Worm (Caenorhabditis elegans) whole organism, mixed stage, embryonic: ENCODE results near the gene suex-2.
A peak's percentile ranks its signal among the peaks of the same experiment; 100 is the strongest.

Source experiments
- M03D4.4 ChIP-seq: sonication (generic microtip); optimal IDR thresholded peaks from 2 replicates; lab custom pipeline; 2017; ENCODE audit warnings: mild to moderate bottlenecking, missing genetic modification characterization, missing compliant biosample characterization
- bed-3 ChIP-seq: fragments of 200-800 bp; sonication (Bioruptor generic); optimal IDR thresholded peaks from 3 replicates; lab custom pipeline; 2018; ENCODE audit warnings: mild to moderate bottlenecking, missing genetic modification characterization, moderate library complexity, missing compliant biosample characterization
- blmp-1 ChIP-seq: fragments of 150-350 bp; optimal IDR thresholded peaks from 2 replicates; lab custom pipeline; 2014; ENCODE audit warnings: missing biosample characterization, missing genetic modification characterization
- ceh-39 ChIP-seq: fragments of 150-350 bp; optimal IDR thresholded peaks from 2 replicates; lab custom pipeline; 2014; ENCODE audit warnings: missing biosample characterization, missing genetic modification characterization
- ceh-43 ChIP-seq: fragments of 200-800 bp; sonication (Bioruptor generic); optimal IDR thresholded peaks from 2 replicates; lab custom pipeline; 2018; ENCODE audit warnings: mild to moderate bottlenecking, missing genetic modification characterization, moderate library complexity, missing compliant biosample characterization
- ceh-83 ChIP-seq: fragments of 200-800 bp; sonication (Bioruptor generic); optimal IDR thresholded peaks from 2 replicates; lab custom pipeline; 2018; ENCODE audit warnings: mild to moderate bottlenecking, missing genetic modification characterization, missing compliant biosample characterization
- ces-1 ChIP-seq: fragments of 150-350 bp; optimal IDR thresholded peaks from 2 replicates; lab custom pipeline; 2014; ENCODE audit warnings: missing biosample characterization, missing genetic modification reagents, missing genetic modification characterization
- cnd-1 ChIP-seq: fragments of 200-800 bp; sonication (Bioruptor generic); optimal IDR thresholded peaks from 2 replicates; lab custom pipeline; 2018; ENCODE audit warnings: mild to moderate bottlenecking, missing genetic modification characterization, missing compliant biosample characterization
- drap-1 ChIP-seq: fragments of 200-800 bp; sonication (Bioruptor generic); optimal IDR thresholded peaks from 3 replicates; lab custom pipeline; 2018; ENCODE audit warnings: mild to moderate bottlenecking, missing genetic modification characterization, missing compliant biosample characterization
- elt-1 ChIP-seq: sonication (generic microtip); optimal IDR thresholded peaks from 2 replicates; lab custom pipeline; 2017; ENCODE audit warnings: missing genetic modification characterization, mild to moderate bottlenecking, missing compliant biosample characterization, antibody characterized with exemption, moderate library complexity, borderline replicate concordance; ENCODE audit not compliant: insufficient read depth
- elt-3 ChIP-seq: fragments of 150-350 bp; optimal IDR thresholded peaks from 2 replicates; lab custom pipeline; 2014; ENCODE audit warnings: missing biosample characterization, missing genetic modification characterization
- flh-1 ChIP-seq: fragments of 200-800 bp; sonication (Bioruptor generic); optimal IDR thresholded peaks from 2 replicates; lab custom pipeline; 2018; ENCODE audit warnings: mild to moderate bottlenecking, missing genetic modification characterization, moderate library complexity, missing compliant biosample characterization
- ham-2 ChIP-seq: fragments of 200-800 bp; sonication (Bioruptor generic); optimal IDR thresholded peaks from 2 replicates; lab custom pipeline; 2018; ENCODE audit warnings: mild to moderate bottlenecking, missing genetic modification characterization, missing compliant biosample characterization
- hlh-1 ChIP-seq: fragments of 150-350 bp; optimal IDR thresholded peaks from 2 replicates; lab custom pipeline; 2014; ENCODE audit warnings: missing biosample characterization, missing genetic modification reagents, missing genetic modification characterization
- lin-13 ChIP-seq: fragments of 150-350 bp; optimal IDR thresholded peaks from 2 replicates; lab custom pipeline; 2014; ENCODE audit warnings: missing biosample characterization, missing genetic modification characterization
- lin-32 ChIP-seq: fragments of 200-800 bp; sonication (Bioruptor generic); optimal IDR thresholded peaks from 2 replicates; lab custom pipeline; 2018; ENCODE audit warnings: mild to moderate bottlenecking, missing genetic modification characterization, missing compliant biosample characterization
- lsy-2 ChIP-seq: fragments of 150-350 bp; optimal IDR thresholded peaks from 2 replicates; lab custom pipeline; 2014; ENCODE audit warnings: missing biosample characterization, missing genetic modification characterization
- mab-5 ChIP-seq: fragments of 150-350 bp; optimal IDR thresholded peaks from 2 replicates; lab custom pipeline; 2014; ENCODE audit warnings: missing biosample characterization, missing genetic modification characterization
- mep-1 ChIP-seq: fragments of 150-350 bp; optimal IDR thresholded peaks from 2 replicates; lab custom pipeline; 2017; ENCODE audit warnings: missing biosample characterization, missing genetic modification reagents, missing genetic modification characterization, inconsistent platforms
- mls-2 ChIP-seq: sonication (generic microtip); optimal IDR thresholded peaks from 2 replicates; lab custom pipeline; 2016; ENCODE audit warnings: mild to moderate bottlenecking, missing genetic modification characterization, moderate library complexity, missing compliant biosample characterization
- nhr-12 ChIP-seq: fragments of 150-350 bp; optimal IDR thresholded peaks from 2 replicates; lab custom pipeline; 2014; ENCODE audit warnings: missing biosample characterization, missing genetic modification characterization
- nhr-2 ChIP-seq: fragments of 150-350 bp; optimal IDR thresholded peaks from 2 replicates; lab custom pipeline; 2014; ENCODE audit warnings: missing biosample characterization, missing genetic modification characterization
- nhr-237 ChIP-seq: fragments of 150-350 bp; optimal IDR thresholded peaks from 2 replicates; lab custom pipeline; 2014; ENCODE audit warnings: missing biosample characterization, missing genetic modification characterization
- nhr-28 ChIP-seq: fragments of 150-350 bp; optimal IDR thresholded peaks from 2 replicates; lab custom pipeline; 2014; ENCODE audit warnings: missing biosample characterization, missing genetic modification characterization
- nhr-76 ChIP-seq: sonication (generic microtip); optimal IDR thresholded peaks from 2 replicates; lab custom pipeline; 2017; ENCODE audit warnings: missing biosample characterization, missing genetic modification characterization
- pha-4 ChIP-seq: fragments of 150-350 bp; optimal IDR thresholded peaks from 2 replicates; lab custom pipeline; 2018; ENCODE audit warnings: missing biosample characterization, missing genetic modification reagents, missing genetic modification characterization
- sem-2 ChIP-seq: fragments of 200-800 bp; sonication (Bioruptor generic); optimal IDR thresholded peaks from 2 replicates; lab custom pipeline; 2018; ENCODE audit warnings: mild to moderate bottlenecking, missing genetic modification characterization, missing compliant biosample characterization
- snpc-4 ChIP-seq: fragments of 150-350 bp; optimal IDR thresholded peaks from 2 replicates; lab custom pipeline; 2014; ENCODE audit warnings: missing biosample characterization, missing genetic modification characterization
- sptf-1 ChIP-seq: sonication (generic microtip); optimal IDR thresholded peaks from 2 replicates; lab custom pipeline; 2017; ENCODE audit warnings: mild to moderate bottlenecking, missing genetic modification characterization, moderate library complexity, missing compliant biosample characterization
- tbx-8 ChIP-seq: fragments of 200-800 bp; sonication (Bioruptor generic); optimal IDR thresholded peaks from 2 replicates; lab custom pipeline; 2018; ENCODE audit warnings: mild to moderate bottlenecking, missing genetic modification characterization, moderate library complexity, missing compliant biosample characterization
- unc-120 ChIP-seq: sonication (generic microtip); optimal IDR thresholded peaks from 2 replicates; lab custom pipeline; 2017; ENCODE audit warnings: missing genetic modification characterization, missing compliant biosample characterization; ENCODE audit not compliant: poor library complexity, severe bottlenecking
- unc-39 ChIP-seq: fragments of 150-350 bp; optimal IDR thresholded peaks from 2 replicates; lab custom pipeline; 2014; ENCODE audit warnings: missing biosample characterization, missing genetic modification characterization
- unc-62 ChIP-seq: fragments of 150-350 bp; optimal IDR thresholded peaks from 2 replicates; lab custom pipeline; 2014; ENCODE audit warnings: missing biosample characterization, missing genetic modification reagents, missing genetic modification characterization
- zip-8 ChIP-seq: fragments of 150-350 bp; optimal IDR thresholded peaks from 2 replicates; lab custom pipeline; 2014; ENCODE audit warnings: missing biosample characterization, missing genetic modification characterization
- ztf-11 ChIP-seq: fragments of 150-350 bp; optimal IDR thresholded peaks from 2 replicates; lab custom pipeline; 2014; ENCODE audit warnings: missing biosample characterization, missing genetic modification characterization

Gene suex-2

ce11 chrIV:8967990-8968389, at the start of gene suex-2:
suex-2 (plus strand) TSS chrIV:8968290.
- TF ChIP-seq sem-2 (GFP tag; lab: Kevin White, UChicago) = no peak
- TF ChIP-seq ztf-11 = no peak
- no peak for TF ChIP-seq nhr-28 (tag; lab: Kevin White, UChicago)
- no peak for TF ChIP-seq ces-1 (GFP tag; lab: Kevin White, UChicago)
- TF ChIP-seq snpc-4 (tag; lab: Kevin White, UChicago) = no peak
- no peak for TF ChIP-seq unc-62
- no peak for TF ChIP-seq nhr-76 (tag; lab: Kevin White, UChicago)
- TF ChIP-seq ceh-43 (GFP tag; lab: Kevin White, UChicago) = no peak
- TF ChIP-seq elt-1 (tag; lab: Kevin White, UChicago) = no peak
- no peak for TF ChIP-seq unc-120 (tag; lab: Kevin White, UChicago)
- TF ChIP-seq zip-8 = no peak
- no peak for TF ChIP-seq mls-2 (tag; lab: Kevin White, UChicago)
- no peak for TF ChIP-seq nhr-237 (tag; lab: Kevin White, UChicago)
- TF ChIP-seq flh-1 (GFP tag; lab: Kevin White, UChicago) = no peak
- no peak for TF ChIP-seq nhr-2
- TF ChIP-seq drap-1 (GFP tag; lab: Kevin White, UChicago) = no peak
- no peak for TF ChIP-seq mab-5 (tag; lab: Kevin White, UChicago)
- TF ChIP-seq hlh-1 (tag; lab: Kevin White, UChicago) = no peak

DNA sequence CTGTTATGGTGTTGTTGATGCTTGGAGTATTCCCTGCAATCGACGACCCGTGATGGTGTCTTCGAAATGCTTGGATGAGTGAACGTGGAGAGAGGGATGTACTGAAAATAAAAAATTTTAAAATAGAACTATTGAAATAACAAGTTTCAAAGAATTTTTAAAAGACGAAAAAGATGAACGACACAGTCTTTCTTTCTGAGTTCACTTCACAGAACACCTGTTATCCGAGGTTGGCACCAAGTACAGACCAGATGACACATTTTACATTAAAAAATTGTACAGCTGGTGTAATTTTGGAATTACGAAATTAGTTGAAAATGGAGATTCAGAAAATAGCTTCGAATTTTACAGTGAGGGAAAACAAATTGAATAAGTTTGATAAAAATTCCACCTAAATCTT, 49.3 kb upstream of the suex-2 start, which contains the start of gene rap-1:
TSS of gene rap-1 (minus strand) at position 101 of the 400 bp plus-strand sequence.
- no peak for TF ChIP-seq ceh-39 (tag; lab: Kevin White, UChicago)
- TF ChIP-seq ztf-11 = no peak
- TF ChIP-seq unc-62 = no peak
- TF ChIP-seq snpc-4 (tag; lab: Kevin White, UChicago) = no peak
- no peak for TF ChIP-seq flh-1 (GFP tag; lab: Kevin White, UChicago)
- no peak for TF ChIP-seq zip-8
- no peak for TF ChIP-seq blmp-1
- TF ChIP-seq lsy-2 (tag; lab: Kevin White, UChicago) = no peak
- no peak for TF ChIP-seq nhr-2
- no peak for TF ChIP-seq unc-120 (tag; lab: Kevin White, UChicago)
- no peak for TF ChIP-seq cnd-1 (tag; lab: Kevin White, UChicago)
- TF ChIP-seq, all 35 proteins: peak for 0

DNA sequence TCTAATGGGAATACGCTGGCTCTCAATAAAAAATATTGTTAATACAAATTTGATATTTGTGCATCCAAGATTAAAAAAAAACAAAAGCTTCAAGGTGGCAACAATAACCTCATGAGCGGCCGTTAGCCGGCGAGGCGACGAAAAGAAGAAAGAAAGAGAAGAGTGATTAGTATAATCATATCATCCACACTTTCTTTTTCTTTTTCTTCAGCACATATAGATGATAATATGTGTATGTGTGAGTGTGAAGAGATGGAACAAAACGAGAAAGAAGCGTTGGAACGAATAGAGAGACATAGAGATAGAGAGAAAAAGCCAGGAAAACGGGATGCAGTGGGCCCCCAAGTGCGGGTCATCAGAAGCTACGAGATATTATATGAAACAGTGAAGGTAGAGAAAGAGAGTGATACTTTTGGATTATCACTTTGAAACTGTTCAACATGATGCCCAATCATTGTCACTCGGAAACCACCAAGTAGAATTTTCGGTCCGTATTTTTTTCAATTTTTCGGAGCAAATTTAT, 47.7 kb upstream of the suex-2 start:
- no peak for TF ChIP-seq sptf-1 (tag; lab: Kevin White, UChicago)
- TF ChIP-seq ces-1 (GFP tag; lab: Kevin White, UChicago) = peak; percentile 74
- no peak for TF ChIP-seq ceh-83
- TF ChIP-seq blmp-1 = no peak
- TF ChIP-seq drap-1 (GFP tag; lab: Kevin White, UChicago) = no peak
- TF ChIP-seq nhr-2 = no peak
- TF ChIP-seq unc-120 (tag; lab: Kevin White, UChicago) = peak; percentile 40
- TF ChIP-seq hlh-1 (tag; lab: Kevin White, UChicago) = no peak
- TF ChIP-seq, all 35 proteins: peak for 2

- no peak for TF ChIP-seq lsy-2 (tag; lab: Kevin White, UChicago)
- TF ChIP-seq ces-1 (GFP tag; lab: Kevin White, UChicago) = peak; percentile 77
- TF ChIP-seq mls-2 (tag; lab: Kevin White, UChicago) = peak; percentile 22
- TF ChIP-seq unc-62 = no peak
Measured at ce11 chrIV:8921166-8921565, 46.9 kb upstream of the suex-2 start.

- TF ChIP-seq bed-3 (GFP tag; lab: Kevin White, UChicago) (no peak), flh-1 (GFP tag; lab: Kevin White, UChicago) (no peak), mls-2 (tag; lab: Kevin White, UChicago) (no peak), nhr-28 (tag; lab: Kevin White, UChicago) (no peak), ces-1 (GFP tag; lab: Kevin White, UChicago) (no peak), nhr-2 (peak; percentile 97), unc-120 (tag; lab: Kevin White, UChicago) (no peak), sem-2 (GFP tag; lab: Kevin White, UChicago) (no peak), ceh-83 (no peak), M03D4.4 (tag; lab: Kevin White, UChicago) (no peak), pha-4 (tag; lab: Kevin White, UChicago) (no peak), drap-1 (GFP tag; lab: Kevin White, UChicago) (no peak), mep-1 (no peak), lsy-2 (tag; lab: Kevin White, UChicago) (no peak), ham-2 (peak; percentile 25), lin-32 (GFP tag; lab: Kevin White, UChicago) (no peak), unc-39 (no peak), nhr-12 (no peak), tbx-8 (GFP tag; lab: Kevin White, UChicago) (no peak), lin-13 (tag; lab: Kevin White, UChicago) (no peak), hlh-1 (tag; lab: Kevin White, UChicago) (no peak), mab-5 (tag; lab: Kevin White, UChicago) (no peak), ztf-11 (no peak), snpc-4 (tag; lab: Kevin White, UChicago) (no peak), ceh-39 (tag; lab: Kevin White, UChicago) (peak; percentile 67), elt-3 (no peak)
- TF ChIP-seq, all 35 proteins: peak for 3
Measured at ce11 chrIV:8921956-8922355, 46.1 kb upstream of the suex-2 start, which contains the start of gene D1046.16. D1046.16 (plus strand) TSS chrIV:8922150.
